Worm (Caenorhabditis elegans): ENCODE results near the gene T02B11.6.

Gene T02B11.6

DNA sequence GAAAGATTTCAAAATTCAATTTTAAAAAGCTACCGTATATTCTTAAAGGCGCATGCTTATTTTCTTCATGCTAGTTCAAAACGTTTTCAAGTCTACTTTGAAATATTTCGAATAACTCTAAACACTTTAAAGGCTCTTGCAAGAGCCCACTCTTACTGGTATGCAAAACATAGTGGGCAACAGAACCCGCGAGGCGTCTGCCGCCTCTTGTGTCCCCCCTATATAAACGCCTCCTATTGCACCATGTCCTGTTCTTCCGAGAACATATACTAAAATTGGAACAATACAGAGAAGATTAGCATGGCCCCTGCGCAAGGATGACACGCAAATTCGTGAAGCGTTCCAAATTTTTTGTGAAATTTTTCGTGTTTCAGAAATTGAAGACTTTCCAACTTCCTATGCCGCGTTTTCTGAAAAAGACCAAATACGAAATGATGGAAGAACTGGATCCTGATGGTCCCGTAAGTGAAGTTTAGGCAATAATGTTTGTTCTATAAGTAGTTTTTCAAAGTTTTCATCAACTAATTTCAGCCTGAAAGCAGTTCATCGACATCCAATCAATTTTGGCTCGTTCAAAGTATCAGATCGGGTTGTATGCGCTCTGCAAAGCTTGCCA is 30.2 kb downstream of the T02B11.6 start:
- 0 out of 2 replicates have a peak, but pooled peaks have one; percentile 25 for TF ChIP-seq F44E2.7 (GFP tag; IDR thresholded peaks at IDR 0.05)
- 0 out of 2 replicates have a peak, but pooled peaks have one; percentile 19 for TF ChIP-seq saeg-2 (GFP tag; IDR thresholded peaks at IDR 0.05)
- no peak for TF ChIP-seq lin-29 (GFP tag; IDR thresholded peaks at IDR 0.05)
- TF ChIP-seq lin-38 (GFP tag; IDR thresholded peaks at IDR 0.05) = peak; percentile 74
- peak; percentile 75 for TF ChIP-seq egl-43 (GFP tag; IDR thresholded peaks at IDR 0.05)
- no peak for TF ChIP-seq pqm-1 (tag; optimal IDR thresholded peaks at IDR 0.05)
- TF ChIP-seq mdt-29 (GFP tag; IDR thresholded peaks at IDR 0.05) = peak; percentile 58
- TF ChIP-seq tag-97 (GFP tag; IDR thresholded peaks at IDR 0.05) = no peak
- peak; percentile 74 for TF ChIP-seq snpc-1.2 (GFP tag; IDR thresholded peaks at IDR 0.05)
- TF ChIP-seq tra-1 (GFP tag; IDR thresholded peaks at IDR 0.05) = peak; percentile 40; the same call in 1 of the 2 replicates
- no peak for TF ChIP-seq spr-1 (tag; optimal IDR thresholded peaks at IDR 0.05)
- no peak for TF ChIP-seq php-3 (GFP tag; IDR thresholded peaks at IDR 0.05)
- TF ChIP-seq dmd-6 (GFP tag; IDR thresholded peaks at IDR 0.05) = peak; percentile 24; the same call in 1 of the 2 replicates
- no peak for TF ChIP-seq unc-39 (tag; optimal IDR thresholded peaks at IDR 0.05)
- TF ChIP-seq F49E8.2 (tag; optimal IDR thresholded peaks at IDR 0.05; ENCODE audit: borderline replicate concordance) = peak; percentile 8
- 0 out of 2 replicates have a peak, but pooled peaks have one; percentile 12 for TF ChIP-seq Y75B8A.6 (GFP tag; IDR thresholded peaks at IDR 0.05)
- TF ChIP-seq lin-1 (GFP tag; IDR thresholded peaks at IDR 0.05) = peak; percentile 44; the same call in 1 of the 2 replicates
- TF ChIP-seq arid-1 (GFP tag; conservative IDR thresholded peaks at IDR 0.05) = 0 out of 2 replicates have a peak, but pooled peaks have one; percentile 8
- TF ChIP-seq ZK337.2 (GFP tag; IDR thresholded peaks at IDR 0.05) = peak; percentile 48; the same call in 1 of the 2 replicates
- peak; percentile 40; the same call in 1 of the 2 replicates for TF ChIP-seq lim-7 (GFP tag; IDR thresholded peaks at IDR 0.05)
- 0 out of 2 replicates have a peak, but pooled peaks have one; percentile 25 for TF ChIP-seq ceh-44 (GFP tag; IDR thresholded peaks at IDR 0.05)
- TF ChIP-seq Y48G9A.11 (GFP tag; IDR thresholded peaks at IDR 0.05) = 0 out of 2 replicates have a peak, but pooled peaks have one; percentile 43
- peak; percentile 73 for TF ChIP-seq F26F4.8 (GFP tag; conservative IDR thresholded peaks at IDR 0.05)
- TF ChIP-seq vab-7 (GFP tag; IDR thresholded peaks at IDR 0.05) = peak; percentile 48; the same call in 1 of the 2 replicates
- no peak for TF ChIP-seq lsy-2 (tag; optimal IDR thresholded peaks at IDR 0.05)
- peak; percentile 80 for TF ChIP-seq snpc-4 (tag; optimal IDR thresholded peaks at IDR 0.05)
- TF ChIP-seq nhr-102 (tag; optimal IDR thresholded peaks at IDR 0.05) = no peak
- TF ChIP-seq pha-4 (GFP tag; IDR thresholded peaks at IDR 0.05) = 0 out of 2 replicates have a peak, but pooled peaks have one; percentile 57
- no peak for TF ChIP-seq pha-4 (tag; optimal IDR thresholded peaks at IDR 0.05)

DNA sequence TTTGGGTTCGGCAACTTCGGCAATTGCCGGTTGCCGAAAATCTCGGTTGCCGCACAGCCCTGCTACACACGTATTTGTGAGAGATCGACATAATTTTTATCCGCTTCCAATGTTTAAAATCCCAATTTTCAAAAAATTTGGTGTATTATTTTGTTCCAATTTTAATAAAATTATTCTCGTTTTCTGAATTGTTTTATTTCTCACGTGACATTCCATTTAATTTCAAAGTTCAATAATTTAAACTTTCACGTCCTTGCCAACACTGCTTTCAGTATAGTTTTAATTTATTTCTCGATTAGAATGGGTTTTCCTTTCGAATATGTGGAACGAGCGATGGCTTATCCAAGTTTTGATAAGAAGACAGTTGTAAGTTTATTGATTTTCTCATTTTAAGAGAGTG is 32.6 kb downstream of the T02B11.6 start, which contains the start of gene K09C6.2:
Gene K09C6.2 (plus strand): TSS at position 301 of the 400 bp plus-strand sequence.
- TF ChIP-seq daf-12 (tag; optimal IDR thresholded peaks at IDR 0.05) = no peak
- no peak for TF ChIP-seq dpl-1 (GFP tag; optimal IDR thresholded peaks at IDR 0.05)
- no peak for TF ChIP-seq duxl-1 (tag; optimal IDR thresholded peaks at IDR 0.05; ENCODE audit: poor library complexity)
- TF ChIP-seq fkh-10 (GFP tag; optimal IDR thresholded peaks at IDR 0.05) = no peak
- no peak for TF ChIP-seq nhr-11 (tag; optimal IDR thresholded peaks at IDR 0.05)
- no peak for TF ChIP-seq zfp-3 (GFP tag; conservative IDR thresholded peaks at IDR 0.05)
- no peak for TF ChIP-seq lin-38 (GFP tag; IDR thresholded peaks at IDR 0.05)
- no peak for TF ChIP-seq arid-1 (GFP tag; conservative IDR thresholded peaks at IDR 0.05)

DNA sequence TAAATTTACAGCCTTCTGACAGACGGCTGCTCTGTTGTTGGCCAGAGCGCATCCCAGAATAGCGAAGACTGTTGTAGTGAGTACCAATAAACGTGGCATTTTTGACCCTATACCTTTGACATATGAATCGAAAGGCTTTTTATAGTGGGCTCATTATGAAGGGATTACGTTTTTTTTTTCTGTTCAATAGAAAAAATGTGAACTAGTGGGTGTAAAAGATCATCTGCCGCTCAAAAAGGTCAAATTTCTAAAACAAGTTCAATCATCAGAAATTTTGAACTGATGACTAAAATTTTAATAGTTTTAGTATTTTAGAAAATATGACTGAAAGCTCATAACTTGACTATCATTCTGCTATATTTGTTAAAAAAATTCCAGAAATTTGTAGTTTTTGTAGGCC is 34.1 kb downstream of the T02B11.6 start, which contains the start of gene K09C6.9:
Gene K09C6.9 (minus strand): TSS at position 101 of the 400 bp plus-strand sequence.
- no peak for TF ChIP-seq lim-7 (GFP tag; IDR thresholded peaks at IDR 0.05)
- TF ChIP-seq lir-3 (tag; optimal IDR thresholded peaks at IDR 0.05) = no peak
- no peak for TF ChIP-seq F10B5.3 (tag; optimal IDR thresholded peaks at IDR 0.05)
- TF ChIP-seq pha-4 (GFP tag; IDR thresholded peaks at IDR 0.05) = no peak
- TF ChIP-seq pha-4 (tag; optimal IDR thresholded peaks at IDR 0.05) = no peak
- TF ChIP-seq nhr-25 (tag; optimal IDR thresholded peaks at IDR 0.05; ENCODE audit: borderline replicate concordance, insufficient read depth) = no peak
- no peak for TF ChIP-seq T26A8.4 (GFP tag; IDR thresholded peaks at IDR 0.05)
- no peak for TF ChIP-seq egl-43 (GFP tag; IDR thresholded peaks at IDR 0.05)
- no peak for TF ChIP-seq hmg-1.1 (GFP tag; IDR thresholded peaks at IDR 0.05)
- no peak for TF ChIP-seq daf-12 (tag; optimal IDR thresholded peaks at IDR 0.05)
- no peak for TF ChIP-seq ztf-7 (tag; optimal IDR thresholded peaks at IDR 0.05)
- TF ChIP-seq mdt-29 (GFP tag; IDR thresholded peaks at IDR 0.05) = no peak
- no peak for TF ChIP-seq madf-5 (GFP tag; IDR thresholded peaks at IDR 0.05)
- no peak for TF ChIP-seq fkh-10 (GFP tag; optimal IDR thresholded peaks at IDR 0.05)
- no peak for TF ChIP-seq Y48G9A.11 (GFP tag; IDR thresholded peaks at IDR 0.05)
- TF ChIP-seq aly-2 (tag; optimal IDR thresholded peaks at IDR 0.05) = no peak
- TF ChIP-seq F49E8.2 (tag; optimal IDR thresholded peaks at IDR 0.05; ENCODE audit: borderline replicate concordance) = no peak
- no peak for TF ChIP-seq nhr-10 (tag; optimal IDR thresholded peaks at IDR 0.05)
